Worm (Caenorhabditis elegans): ENCODE results near the gene T05A12.3.
A peak's percentile ranks its signal among the peaks of the same experiment; 100 is the strongest.

Gene T05A12.3

ce11 chrIV:6842470-6843008 is 44.9 kb downstream of the T05A12.3 start, which contains the start of gene lip-1:
Gene lip-1 (plus strand): TSS chrIV:6842958.
- no peak for TF ChIP-seq hlh-13 (GFP tag; optimal IDR thresholded peaks at IDR 0.05)
- TF ChIP-seq che-1 (tag; optimal IDR thresholded peaks at IDR 0.05) = no peak
- no peak for TF ChIP-seq fkh-6 (tag; optimal IDR thresholded peaks at IDR 0.05)

DNA sequence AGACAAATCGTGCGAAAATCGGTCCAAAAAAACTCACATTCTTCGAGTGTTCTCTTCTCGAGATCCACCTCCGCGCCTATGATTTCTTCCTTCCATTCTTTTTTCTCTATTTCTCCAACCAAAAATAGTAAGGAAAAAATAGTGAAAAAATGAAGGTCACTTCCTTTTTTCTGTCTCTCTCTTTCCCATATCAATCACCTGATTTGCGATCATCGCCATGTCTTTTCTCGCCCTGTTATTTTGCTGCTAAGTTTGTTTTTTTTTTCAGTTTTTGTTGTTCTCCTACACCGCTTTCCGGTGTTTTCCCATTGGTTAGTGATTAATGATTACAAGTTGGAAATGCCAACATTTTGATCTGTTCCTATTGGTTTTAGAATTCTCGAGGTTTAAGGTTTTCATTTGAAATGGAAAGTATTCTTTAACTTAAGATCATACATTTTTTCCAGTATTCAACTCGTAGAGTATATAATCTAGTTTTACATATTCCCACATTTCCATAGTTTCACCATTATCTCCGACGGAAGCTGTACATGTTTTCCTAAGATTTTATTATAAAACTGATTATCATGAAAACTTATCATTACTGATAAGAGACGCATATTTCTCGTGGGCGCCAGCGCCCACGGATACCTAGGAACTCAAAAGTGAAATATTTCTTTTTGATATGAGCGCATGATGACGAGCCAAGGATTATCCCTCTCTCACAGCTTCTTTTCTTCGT is 45.7 kb downstream of the T05A12.3 start:
- TF ChIP-seq unc-3 (GFP tag; conservative IDR thresholded peaks at IDR 0.05) (no peak), unc-3 (tag; optimal IDR thresholded peaks at IDR 0.05) (no peak), ztf-16 (tag; optimal IDR thresholded peaks at IDR 0.05) (no peak), rnt-1 (tag; optimal IDR thresholded peaks at IDR 0.05) (no peak), ceh-24 (tag; optimal IDR thresholded peaks at IDR 0.05) (no peak), tbx-2 (tag; optimal IDR thresholded peaks at IDR 0.05) (no peak), ceh-22 (tag; optimal IDR thresholded peaks at IDR 0.05) (no peak), nfya-1 (tag; optimal IDR thresholded peaks at IDR 0.05) (no peak), nhr-232 (tag; optimal IDR thresholded peaks at IDR 0.05) (no peak), elt-2 (tag; optimal IDR thresholded peaks at IDR 0.05) (no peak), ceh-34 (tag; optimal IDR thresholded peaks at IDR 0.05) (no peak), mec-3 (tag; optimal IDR thresholded peaks at IDR 0.05; ENCODE audit: borderline replicate concordance) (no peak), syd-9 (tag; optimal IDR thresholded peaks at IDR 0.05) (no peak), lim-6 (tag; optimal IDR thresholded peaks at IDR 0.05) (no peak)

- TF ChIP-seq dve-1 (tag; optimal IDR thresholded peaks at IDR 0.05) (peak; percentile 30), ahr-1 (tag; optimal IDR thresholded peaks at IDR 0.05) (no peak), elt-2 (tag; optimal IDR thresholded peaks at IDR 0.05) (peak; percentile 8), lim-6 (tag; optimal IDR thresholded peaks at IDR 0.05) (peak; percentile 32), ceh-34 (tag; optimal IDR thresholded peaks at IDR 0.05) (peak; percentile 29), ceh-31 (tag; optimal IDR thresholded peaks at IDR 0.05) (peak; percentile 64), pat-9 (tag; optimal IDR thresholded peaks at IDR 0.05) (no peak), pax-1 (tag; optimal IDR thresholded peaks at IDR 0.05) (peak; percentile 55), unc-42 (tag; optimal IDR thresholded peaks at IDR 0.05) (peak; percentile 64), pqm-1 (tag; optimal IDR thresholded peaks at IDR 0.05) (no peak), pha-2 (tag; optimal IDR thresholded peaks at IDR 0.05) (no peak), ceh-18 (tag; optimal IDR thresholded peaks at IDR 0.05) (peak; percentile 83), ceh-6 (GFP tag; optimal IDR thresholded peaks at IDR 0.05) (no peak), ceh-24 (tag; optimal IDR thresholded peaks at IDR 0.05) (no peak), ets-4 (tag; optimal IDR thresholded peaks at IDR 0.05) (no peak), tbx-7 (tag; optimal IDR thresholded peaks at IDR 0.05) (no peak), F13H6.1 (tag; optimal IDR thresholded peaks at IDR 0.05) (no peak), K02D7.2 (tag; optimal IDR thresholded peaks at IDR 0.05) (no peak), sox-4 (tag; optimal IDR thresholded peaks at IDR 0.05) (no peak), dmd-4 (tag; optimal IDR thresholded peaks at IDR 0.05; ENCODE audit: borderline replicate concordance) (no peak), hlh-13 (GFP tag; optimal IDR thresholded peaks at IDR 0.05) (no peak), unc-55 (GFP tag; optimal IDR thresholded peaks at IDR 0.05) (peak; percentile 85), nhr-232 (tag; optimal IDR thresholded peaks at IDR 0.05) (no peak), hlh-8 (tag; optimal IDR thresholded peaks at IDR 0.05) (no peak), fkh-6 (tag; optimal IDR thresholded peaks at IDR 0.05) (no peak), nfya-1 (tag; optimal IDR thresholded peaks at IDR 0.05) (peak; percentile 52), ceh-22 (tag; optimal IDR thresholded peaks at IDR 0.05) (no peak), ceh-14 (tag; optimal IDR thresholded peaks at IDR 0.05) (peak; percentile 50), unc-3 (GFP tag; conservative IDR thresholded peaks at IDR 0.05) (no peak), unc-3 (tag; optimal IDR thresholded peaks at IDR 0.05) (no peak), tbx-2 (tag; optimal IDR thresholded peaks at IDR 0.05) (peak; percentile 58), hlh-30 (tag; optimal IDR thresholded peaks at IDR 0.05; ENCODE audit: insufficient read depth) (no peak), hlh-6 (tag; optimal IDR thresholded peaks at IDR 0.05) (no peak), syd-9 (tag; optimal IDR thresholded peaks at IDR 0.05) (no peak), gmeb-2 (tag; optimal IDR thresholded peaks at IDR 0.05) (no peak)
Measured at ce11 chrIV:6839091-6839522, 48.3 kb downstream of the T05A12.3 start.

Measured in whole organism, late embryonic.